Worm (Caenorhabditis elegans): ENCODE measurements around the gene josd-1.

The josd-1 gene

ce11 chrIII:2786740-2787139 is 49.7 kb upstream of the josd-1 start, which contains the start of gene nduc-2 (continued):
- TF ChIP-seq T26A8.4 (GFP tag; IDR thresholded peaks at IDR 0.05) (peak; percentile 44; the same call in 1 of the 2 replicates), ama-1 (optimal IDR thresholded peaks at IDR 0.05) (peak; percentile 41), php-3 (GFP tag; IDR thresholded peaks at IDR 0.05) (0 out of 2 replicates have a peak, but pooled peaks have one; percentile 25), egl-43 (GFP tag; IDR thresholded peaks at IDR 0.05) (no peak), zip-2 (tag; optimal IDR thresholded peaks at IDR 0.05) (no peak), egl-27 (tag; optimal IDR thresholded peaks at IDR 0.05) (no peak), daf-12 (tag; optimal IDR thresholded peaks at IDR 0.05) (no peak), mdl-1 (tag; optimal IDR thresholded peaks at IDR 0.05) (no peak), zip-11 (GFP tag; IDR thresholded peaks at IDR 0.05) (no peak), arid-1 (GFP tag; conservative IDR thresholded peaks at IDR 0.05) (no peak), nhr-6 (tag; optimal IDR thresholded peaks at IDR 0.05) (no peak), F44E2.7 (GFP tag; IDR thresholded peaks at IDR 0.05) (no peak), F10B5.3 (tag; optimal IDR thresholded peaks at IDR 0.05) (no peak), D1046.2 (GFP tag; IDR thresholded peaks at IDR 0.05) (0 out of 2 replicates have a peak, but pooled peaks have one; percentile 19), unc-39 (tag; optimal IDR thresholded peaks at IDR 0.05) (no peak), daf-19 (GFP tag; conservative IDR thresholded peaks at IDR 0.05) (no peak)

- TF ChIP-seq ceh-20 (GFP tag; IDR thresholded peaks at IDR 0.05) (no peak), lin-38 (GFP tag; IDR thresholded peaks at IDR 0.05) (peak; percentile 49), arid-1 (GFP tag; conservative IDR thresholded peaks at IDR 0.05) (no peak), dmd-6 (GFP tag; IDR thresholded peaks at IDR 0.05) (no peak), ama-1 (optimal IDR thresholded peaks at IDR 0.05) (peak; percentile 60)
These were observed 48.4 kb upstream of the josd-1 start, which contains the start of gene tbcc-1 for ce11 chrIII:2787979-2788491. TSS of gene tbcc-1 (plus strand) at chrIII:2788441.

- TF ChIP-seq rbr-2 (tag; optimal IDR thresholded peaks at IDR 0.05) = no peak
- TF ChIP-seq aha-1 (tag) = peak; percentile 74
These were observed 42.4 kb upstream of the josd-1 start for ce11 chrIII:2794057-2794456.

- no peak for TF ChIP-seq Y105C5A.15 (GFP tag; IDR thresholded peaks at IDR 0.05)
- no peak for TF ChIP-seq zip-2 (tag; optimal IDR thresholded peaks at IDR 0.05)
- no peak for TF ChIP-seq aha-1 (tag)
- TF ChIP-seq Y48G9A.11 (GFP tag; IDR thresholded peaks at IDR 0.05) = peak; percentile 49; the same call in 1 of the 2 replicates
- no peak for TF ChIP-seq lsy-2 (tag; optimal IDR thresholded peaks at IDR 0.05)
- 0 out of 2 replicates have a peak, but pooled peaks have one; percentile 28 for TF ChIP-seq pha-4 (GFP tag; IDR thresholded peaks at IDR 0.05)
- TF ChIP-seq pha-4 (tag; optimal IDR thresholded peaks at IDR 0.05) = no peak
- TF ChIP-seq skn-1 (tag; optimal IDR thresholded peaks at IDR 0.05) = no peak
- TF ChIP-seq set-16 (GFP tag; IDR thresholded peaks at IDR 0.05) = peak; percentile 45
- TF ChIP-seq arid-1 (GFP tag; conservative IDR thresholded peaks at IDR 0.05) = 0 out of 2 replicates have a peak, but pooled peaks have one; percentile 20
- TF ChIP-seq dmd-6 (GFP tag; IDR thresholded peaks at IDR 0.05) = no peak
- TF ChIP-seq F37D6.2 (tag; optimal IDR thresholded peaks at IDR 0.05) = no peak
- no peak for TF ChIP-seq ceh-82 (tag; optimal IDR thresholded peaks at IDR 0.05)
- TF ChIP-seq F26F4.8 (GFP tag; conservative IDR thresholded peaks at IDR 0.05) = no peak
- TF ChIP-seq unc-39 (tag; optimal IDR thresholded peaks at IDR 0.05) = no peak
- TF ChIP-seq nhr-11 (tag; optimal IDR thresholded peaks at IDR 0.05) = no peak
- TF ChIP-seq lin-38 (GFP tag; IDR thresholded peaks at IDR 0.05) = peak; percentile 68
These were observed 40.9 kb upstream of the josd-1 start for ce11 chrIII:2795442-2796023.

DNA sequence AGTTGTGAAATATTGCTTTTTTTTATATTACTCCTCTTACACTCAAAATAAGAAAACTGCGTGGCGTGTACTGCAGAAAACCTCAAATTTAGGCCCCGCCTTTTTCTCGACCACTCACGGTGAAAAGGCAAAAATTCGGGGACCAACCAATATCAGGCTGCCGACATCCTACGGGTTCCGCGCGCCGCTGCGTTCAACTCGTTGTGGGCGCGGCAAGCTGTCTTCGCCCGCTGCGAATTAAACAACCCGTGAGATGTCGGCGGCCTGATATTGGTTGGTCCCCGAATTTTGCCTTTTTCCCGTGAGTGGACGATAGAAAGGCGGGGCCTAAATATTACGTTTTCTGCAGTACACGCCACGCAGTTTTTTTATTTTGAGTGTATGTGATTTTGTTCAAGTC is 39.0 kb upstream of the josd-1 start:
- peak; percentile 44; the same call in 1 of the 2 replicates for TF ChIP-seq set-16 (GFP tag; IDR thresholded peaks at IDR 0.05)
- peak; percentile 60; the same call in 1 of the 2 replicates for TF ChIP-seq egl-43 (GFP tag; IDR thresholded peaks at IDR 0.05)
- peak; percentile 11; the same call in 1 of the 2 replicates for TF ChIP-seq lin-38 (GFP tag; IDR thresholded peaks at IDR 0.05)
